Worm (Caenorhabditis elegans): ENCODE data around the gene crn-5.

- TF ChIP-seq him-1 (tag; optimal IDR thresholded peaks at IDR 0.05) (no peak), dao-5 (tag; optimal IDR thresholded peaks at IDR 0.05) (no peak), W03F9.2 (tag; optimal IDR thresholded peaks at IDR 0.05) (no peak)
These were observed 46.4 kb upstream of the crn-5 start for ce11 chrII:10545924-10546783.

Data from whole organism, L4/young adult.